Worm (Caenorhabditis elegans) whole organism, young adult: ENCODE measurements around the gene F01G4.6.

Source experiments
- B0336.3 ChIP-seq: fragments of 200-800 bp; sonication (Bioruptor generic); IDR thresholded peaks from 2 replicates; pipeline ENCODE4 v1.3.6; 2022; ENCODE audit warnings: missing genetic modification characterization, missing compliant biosample characterization
- F22D6.2 ChIP-seq: sonication (generic microtip); optimal IDR thresholded peaks from 2 replicates; lab custom pipeline; 2016; ENCODE audit warnings: mild to moderate bottlenecking, missing genetic modification characterization, missing compliant biosample characterization
- F23B12.7 ChIP-seq: sonication (generic microtip); optimal IDR thresholded peaks from 2 replicates; lab custom pipeline; 2017; ENCODE audit warnings: missing genetic modification characterization, mild to moderate bottlenecking, missing compliant biosample characterization, antibody characterized with exemption, moderate library complexity; ENCODE audit not compliant: insufficient read depth
- F37B4.10 ChIP-seq: fragments of 200-800 bp; sonication (Bioruptor generic); IDR thresholded peaks from 2 replicates; pipeline ENCODE4 v1.3.6; 2022; ENCODE audit warnings: missing genetic modification characterization, missing compliant biosample characterization
- F49E8.2 ChIP-seq: sonication (generic microtip); optimal IDR thresholded peaks from 3 replicates; lab custom pipeline; 2017; ENCODE audit warnings: missing genetic modification characterization, mild to moderate bottlenecking, missing compliant biosample characterization, antibody characterized with exemption, moderate library complexity; ENCODE audit not compliant: insufficient read depth
- F55B11.4 ChIP-seq: sonication (generic microtip); optimal IDR thresholded peaks from 2 replicates; lab custom pipeline; 2016; ENCODE audit warnings: missing compliant biosample characterization, missing genetic modification characterization, borderline replicate concordance; ENCODE audit not compliant: insufficient read depth
- K11D2.4 ChIP-seq: fragments of 200-800 bp; sonication (Bioruptor generic); IDR thresholded peaks from 2 replicates; pipeline ENCODE4 v1.3.6; 2022; ENCODE audit warnings: missing genetic modification reagents, missing genetic modification characterization, missing compliant biosample characterization
- K12H6.12 ChIP-seq: fragments of 200-800 bp; sonication (Bioruptor generic); optimal IDR thresholded peaks from 2 replicates; lab custom pipeline; 2018; ENCODE audit warnings: mild to moderate bottlenecking, missing genetic modification characterization, missing compliant biosample characterization
- T26A5.8 ChIP-seq: sonication (generic microtip); optimal IDR thresholded peaks from 2 replicates; lab custom pipeline; 2016; ENCODE audit warnings: missing genetic modification characterization, missing compliant biosample characterization
- Y56A3A.18 ChIP-seq: fragments of 200-800 bp; sonication (Bioruptor generic); IDR thresholded peaks from 2 replicates; pipeline ENCODE4 v1.3.6; 2022; ENCODE audit warnings: missing genetic modification reagents, missing genetic modification characterization, missing compliant biosample characterization
- Y79H2A.3 ChIP-seq: fragments of 200-800 bp; sonication (Bioruptor generic); conservative IDR thresholded peaks from 2 replicates; pipeline ENCODE4 v1.3.6; 2022; ENCODE audit warnings: missing genetic modification reagents, missing genetic modification characterization, missing compliant biosample characterization
- atf-7 ChIP-seq: sonication (generic microtip); optimal IDR thresholded peaks from 2 replicates; lab custom pipeline; 2017; ENCODE audit warnings: mild to moderate bottlenecking, missing genetic modification characterization, missing compliant biosample characterization
- attf-5 ChIP-seq: fragments of 200-800 bp; sonication (Bioruptor generic); optimal IDR thresholded peaks from 2 replicates; lab custom pipeline; 2018; ENCODE audit warnings: mild to moderate bottlenecking, missing genetic modification characterization, missing compliant biosample characterization
- bed-1 ChIP-seq: fragments of 200-800 bp; sonication (Bioruptor generic); IDR thresholded peaks from 2 replicates; pipeline ENCODE4 v1.3.6; 2022; ENCODE audit warnings: missing genetic modification reagents, missing genetic modification characterization, missing compliant biosample characterization
- ccch-3 ChIP-seq: fragments of 200-800 bp; sonication (Bioruptor generic); optimal IDR thresholded peaks from 2 replicates; lab custom pipeline; 2018; ENCODE audit warnings: mild to moderate bottlenecking, missing genetic modification characterization, missing compliant biosample characterization
- cebp-1 ChIP-seq, 2 experiments: fragments of 200-800 bp in 1 of 2; sonication (Bioruptor generic) in 1 of 2; sonication (generic microtip) in 1 of 2; IDR thresholded peaks in 1 of 2; optimal IDR thresholded peaks in 1 of 2; 2 replicates each; pipeline versions ENCODE4 v1.3.6 to Lab custom; 2017 to 2022; ENCODE audit warnings: missing compliant biosample characterization in 2 of 2, missing genetic modification characterization in 2 of 2, mild to moderate bottlenecking in 1 of 2, missing genetic modification reagents in 1 of 2, moderate library complexity in 1 of 2
- ceh-100 ChIP-seq: fragments of 200-800 bp; sonication (Bioruptor generic); IDR thresholded peaks from 2 replicates; pipeline ENCODE4 v1.3.6; 2022; ENCODE audit warnings: missing genetic modification reagents, missing genetic modification characterization, missing compliant biosample characterization
- ceh-91 ChIP-seq: fragments of 200-800 bp; sonication (Bioruptor generic); IDR thresholded peaks from 2 replicates; pipeline ENCODE4 v1.3.6; 2022; ENCODE audit warnings: missing genetic modification reagents, missing genetic modification characterization, missing compliant biosample characterization
- die-1 ChIP-seq: sonication (generic microtip); optimal IDR thresholded peaks from 2 replicates; lab custom pipeline; 2016; ENCODE audit warnings: missing genotype, mild to moderate bottlenecking, missing genetic modification characterization, missing compliant biosample characterization
- dox-1 ChIP-seq: fragments of 200-800 bp; sonication (Bioruptor generic); IDR thresholded peaks from 2 replicates; pipeline ENCODE4 v1.3.6; 2022; ENCODE audit warnings: missing genetic modification reagents, missing genetic modification characterization, missing compliant biosample characterization
- efl-1 ChIP-seq: fragments of 150-350 bp; optimal IDR thresholded peaks from 2 replicates; lab custom pipeline; 2014; ENCODE audit warnings: missing biosample characterization, missing genetic modification reagents, missing genetic modification characterization
- ekl-4 ChIP-seq: fragments of 200-800 bp; sonication (Bioruptor generic); IDR thresholded peaks from 2 replicates; pipeline ENCODE4 v1.3.6; 2022; ENCODE audit warnings: missing genetic modification reagents, missing genetic modification characterization, missing compliant biosample characterization
- him-1 ChIP-seq: sonication (generic microtip); optimal IDR thresholded peaks from 2 replicates; lab custom pipeline; 2016; ENCODE audit warnings: missing genotype, missing genetic modification reagents, missing genetic modification characterization, missing compliant biosample characterization
- hlh-26 ChIP-seq: fragments of 200-800 bp; sonication (Bioruptor generic); conservative IDR thresholded peaks from 2 replicates; pipeline ENCODE4 v1.3.6; 2022; ENCODE audit warnings: missing genetic modification reagents, missing genetic modification characterization, missing compliant biosample characterization
- hmg-1.2 ChIP-seq: fragments of 200-800 bp; sonication (Bioruptor generic); IDR thresholded peaks from 2 replicates; pipeline ENCODE4 v1.3.6; 2022; ENCODE audit warnings: missing genetic modification reagents, missing genetic modification characterization, missing compliant biosample characterization
- lag-1 ChIP-seq: fragments of 200-800 bp; sonication (Bioruptor generic); IDR thresholded peaks from 2 replicates; pipeline ENCODE4 v1.3.6; 2022; ENCODE audit warnings: missing genetic modification reagents, missing genetic modification characterization, missing compliant biosample characterization
- lin-35 ChIP-seq, 3 experiments: fragments of 150-350 bp in 2 of 3; sonication (generic microtip) in 1 of 3; optimal IDR thresholded peaks; 2 replicates each; lab custom pipeline; 2014 to 2018; ENCODE audit warnings: missing biosample characterization in 3 of 3, missing genetic modification characterization in 3 of 3, missing genetic modification reagents in 3 of 3
- lin-40 ChIP-seq: sonication (generic microtip); optimal IDR thresholded peaks from 2 replicates; lab custom pipeline; 2016; ENCODE audit warnings: missing genetic modification characterization, mild to moderate bottlenecking, missing compliant biosample characterization, missing genotype, missing genetic modification reagents
- lir-1 ChIP-seq: fragments of 200-800 bp; sonication (Bioruptor generic); conservative IDR thresholded peaks from 2 replicates; pipeline ENCODE4 v1.3.6; 2022; ENCODE audit warnings: missing genetic modification reagents, missing genetic modification characterization, missing compliant biosample characterization
- lsl-1 ChIP-seq: fragments of 200-800 bp; sonication (Bioruptor generic); optimal IDR thresholded peaks from 2 replicates; lab custom pipeline; 2018; ENCODE audit warnings: mild to moderate bottlenecking, missing genetic modification characterization, moderate library complexity, missing compliant biosample characterization
- mcd-1 ChIP-seq: fragments of 200-800 bp; sonication (Bioruptor generic); IDR thresholded peaks from 2 replicates; pipeline ENCODE4 v1.3.6; 2022; ENCODE audit warnings: missing genetic modification reagents, missing genetic modification characterization, missing compliant biosample characterization
- mes-4 ChIP-seq: sonication (generic microtip); optimal IDR thresholded peaks from 2 replicates; lab custom pipeline; 2016; ENCODE audit warnings: missing genotype, missing genetic modification characterization, missing compliant biosample characterization
- mxl-1 ChIP-seq: sonication (generic microtip); optimal IDR thresholded peaks from 2 replicates; lab custom pipeline; 2016; ENCODE audit warnings: missing genetic modification characterization, missing compliant biosample characterization
- nfya-1 ChIP-seq: sonication (generic microtip); optimal IDR thresholded peaks from 2 replicates; lab custom pipeline; 2017; ENCODE audit warnings: antibody characterized with exemption, missing compliant biosample characterization, missing genetic modification characterization, borderline replicate concordance; ENCODE audit not compliant: insufficient read depth
- nhr-120 ChIP-seq: fragments of 200-800 bp; sonication (Bioruptor generic); IDR thresholded peaks from 2 replicates; pipeline ENCODE4 v1.3.6; 2022; ENCODE audit warnings: missing genetic modification characterization, missing compliant biosample characterization
- nhr-27 ChIP-seq: fragments of 200-800 bp; sonication (Bioruptor generic); optimal IDR thresholded peaks from 2 replicates; lab custom pipeline; 2018; ENCODE audit warnings: mild to moderate bottlenecking, missing genetic modification characterization, moderate library complexity, missing compliant biosample characterization
- pbrm-1 ChIP-seq: fragments of 200-800 bp; sonication (Bioruptor generic); IDR thresholded peaks from 2 replicates; pipeline ENCODE4 v1.3.6; 2022; ENCODE audit warnings: missing genetic modification reagents, missing genetic modification characterization, missing compliant biosample characterization
- pha-4 ChIP-seq: fragments of 150-350 bp; sonication (generic microtip); optimal IDR thresholded peaks from 2 replicates; lab custom pipeline; 2014; ENCODE audit warnings: missing biosample characterization, missing genetic modification reagents, missing genetic modification characterization
- rec-8 ChIP-seq, 2 experiments: sonication (generic microtip); optimal IDR thresholded peaks; 2 replicates each; lab custom pipeline; 2016; ENCODE audit warnings: mild to moderate bottlenecking in 2 of 2, missing genetic modification characterization in 2 of 2, missing genetic modification reagents in 2 of 2, missing genotype in 2 of 2, missing biosample characterization in 1 of 2, missing compliant biosample characterization in 1 of 2, moderate library complexity in 1 of 2
- snpc-1.3 ChIP-seq: sonication (generic microtip); optimal IDR thresholded peaks from 2 replicates; lab custom pipeline; 2017; ENCODE audit warnings: missing genetic modification characterization, mild to moderate bottlenecking, missing compliant biosample characterization, antibody characterized with exemption, moderate library complexity, missing genotype, missing genetic modification reagents; ENCODE audit not compliant: insufficient read depth
- somi-1 ChIP-seq: fragments of 200-800 bp; sonication (Bioruptor generic); optimal IDR thresholded peaks from 2 replicates; lab custom pipeline; 2018; ENCODE audit warnings: mild to moderate bottlenecking, missing genetic modification characterization, missing compliant biosample characterization
- tlf-1 ChIP-seq: fragments of 200-800 bp; sonication (Bioruptor generic); optimal IDR thresholded peaks from 2 replicates; lab custom pipeline; 2018; ENCODE audit warnings: mild to moderate bottlenecking, missing genetic modification characterization, missing compliant biosample characterization
- zfh-2 ChIP-seq: fragments of 200-800 bp; sonication (Bioruptor generic); conservative IDR thresholded peaks from 2 replicates; pipeline ENCODE4 v1.3.6; 2022; ENCODE audit warnings: missing genetic modification reagents, missing genetic modification characterization, missing compliant biosample characterization
- ztf-18 ChIP-seq: sonication (generic microtip); optimal IDR thresholded peaks from 2 replicates; lab custom pipeline; 2016; ENCODE audit warnings: missing genotype, mild to moderate bottlenecking, missing genetic modification characterization, missing compliant biosample characterization
- ztf-26 ChIP-seq: sonication (generic microtip); optimal IDR thresholded peaks from 2 replicates; lab custom pipeline; 2017; ENCODE audit warnings: missing genetic modification characterization, missing compliant biosample characterization

Gene F01G4.6

ce11 chrIV:11149454-11150163 lies at the start of gene F01G4.6, which contains the start of gene pfd-1 (continued):
- TF ChIP-seq ceh-91 (0 out of 2 replicates have a peak, but pooled peaks have one; percentile 27), ztf-18 (tag; lab: Kevin White, UChicago) (peak; percentile 44), F55B11.4 (tag; lab: Kevin White, UChicago) (no peak), lin-40 (peak; percentile 85), Y79H2A.3 (no peak), snpc-1.3 (tag; lab: Kevin White, UChicago) (peak; percentile 22), F49E8.2 (tag; lab: Kevin White, UChicago) (no peak), lag-1 (no peak), ccch-3 (GFP tag; lab: Kevin White, UChicago) (no peak), Y56A3A.18 (GFP tag; lab: Robert Waterston, UW) (peak; percentile 51; the same call in 1 of the 2 replicates), ztf-26 (tag; lab: Kevin White, UChicago) (peak; percentile 65), nhr-120 (GFP tag; lab: Robert Waterston, UW) (no peak), mcd-1 (GFP tag; lab: Robert Waterston, UW) (peak; percentile 85), somi-1 (GFP tag; lab: Kevin White, UChicago) (peak; percentile 1), ceh-100 (GFP tag; lab: Robert Waterston, UW) (peak; percentile 73), efl-1 (GFP tag; lab: Kevin White, UChicago) (peak; percentile 50), him-1 (no peak), nfya-1 (no peak), die-1 (tag; lab: Kevin White, UChicago) (no peak), tlf-1 (GFP tag; lab: Kevin White, UChicago) (peak; percentile 89), T26A5.8 (tag; lab: Kevin White, UChicago) (no peak), lin-35 (GFP tag; optimal IDR thresholded peaks at IDR 0.05; lab: Kevin White, UChicago) (peak in 1 of 3 experiments; percentile 91), F37B4.10 (GFP tag; lab: Robert Waterston, UW) (no peak), F22D6.2 (peak; percentile 23), K12H6.12 (tag; lab: Kevin White, UChicago) (peak; percentile 68), hmg-1.2 (GFP tag; lab: Robert Waterston, UW) (peak; percentile 65; the same call in 1 of the 2 replicates), dox-1 (GFP tag; lab: Robert Waterston, UW) (peak; percentile 52; the same call in 1 of the 2 replicates), rec-8 (tag; optimal IDR thresholded peaks at IDR 0.05; lab: Kevin White, UChicago) (no peak), B0336.3 (GFP tag; lab: Robert Waterston, UW) (0 out of 2 replicates have a peak, but pooled peaks have one; percentile 64), attf-5 (GFP tag; lab: Kevin White, UChicago) (peak; percentile 59), mes-4 (no peak), K11D2.4 (GFP tag; lab: Robert Waterston, UW) (peak; percentile 88), cebp-1 (GFP tag; IDR thresholded peaks at IDR 0.05; lab: Robert Waterston, UW) (no peak), cebp-1 (tag; optimal IDR thresholded peaks at IDR 0.05; lab: Kevin White, UChicago) (peak; percentile 82), hlh-26 (no peak), pha-4 (tag; lab: Kevin White, UChicago) (peak; percentile 69), zfh-2 (GFP tag; lab: Robert Waterston, UW) (0 out of 2 replicates have a peak, but pooled peaks have one; percentile 13), lir-1 (GFP tag; lab: Robert Waterston, UW) (peak; percentile 54), F23B12.7 (peak; percentile 73), mxl-1 (no peak), ekl-4 (GFP tag; lab: Robert Waterston, UW) (peak; percentile 85), bed-1 (no peak), lsl-1 (GFP tag; lab: Kevin White, UChicago) (peak; percentile 80), nhr-27 (tag; lab: Kevin White, UChicago) (no peak), atf-7 (tag; lab: Kevin White, UChicago) (peak; percentile 50), pbrm-1 (GFP tag; lab: Robert Waterston, UW) (peak; percentile 79)
